Fruit fly (Drosophila melanogaster) whole organism, embryonic: ENCODE results near the gene CG15602.

Source experiments
- BtbVII ChIP-seq: fragments of 200-800 bp; sonication (Bioruptor generic); optimal IDR thresholded peaks from 3 replicates; lab custom pipeline; 2017; ENCODE audit warnings: missing biosample characterization, mild to moderate bottlenecking, missing genetic modification characterization
- CG10147 ChIP-seq: fragments of 200-800 bp; sonication (Bioruptor generic); optimal IDR thresholded peaks from 2 replicates; lab custom pipeline; 2019; ENCODE audit warnings: missing biosample characterization, mild to moderate bottlenecking, missing genetic modification characterization, moderate library complexity
- CG11695 ChIP-seq: fragments of 200-800 bp; sonication (Bioruptor generic); IDR thresholded peaks from 3 replicates; pipeline ENCODE4 v1.3.6; 2022; ENCODE audit warnings: missing biosample characterization, missing genetic modification characterization
- CG12391 ChIP-seq: fragments of 200-800 bp; sonication (Bioruptor generic); optimal IDR thresholded peaks from 3 replicates; lab custom pipeline; 2018; ENCODE audit warnings: missing biosample characterization, mild to moderate bottlenecking, missing genetic modification characterization, moderate library complexity
- CG15696 ChIP-seq: fragments of 200-800 bp; sonication (Bioruptor generic); optimal IDR thresholded peaks from 2 replicates; lab custom pipeline; 2019; ENCODE audit warnings: missing biosample characterization, mild to moderate bottlenecking, missing genetic modification characterization, moderate library complexity
- CG1603 ChIP-seq: fragments of 200-800 bp; sonication (Bioruptor generic); optimal IDR thresholded peaks from 2 replicates; lab custom pipeline; 2019; ENCODE audit warnings: missing biosample characterization, mild to moderate bottlenecking, missing genetic modification characterization, moderate library complexity
- CG17612 ChIP-seq: fragments of 200-800 bp; sonication (Bioruptor generic); IDR thresholded peaks from 2 replicates; pipeline ENCODE4 v1.3.6; 2022; ENCODE audit warnings: missing biosample characterization, missing genetic modification characterization
- CG18599 ChIP-seq: fragments of 200-800 bp; sonication (Bioruptor generic); optimal IDR thresholded peaks from 3 replicates; lab custom pipeline; 2017; ENCODE audit warnings: missing biosample characterization, missing genetic modification characterization, mild to moderate bottlenecking, moderate library complexity, missing genetic modification reagents
- CG2116 ChIP-seq: fragments of 200-800 bp; sonication (Bioruptor generic); optimal IDR thresholded peaks from 3 replicates; lab custom pipeline; 2018; ENCODE audit warnings: missing biosample characterization, mild to moderate bottlenecking, missing genetic modification characterization
- CG2202 ChIP-seq: fragments of 200-800 bp; sonication (Bioruptor generic); optimal IDR thresholded peaks from 2 replicates; lab custom pipeline; 2018; ENCODE audit warnings: missing biosample characterization, mild to moderate bottlenecking, missing genetic modification characterization
- CG31441 ChIP-seq: fragments of 200-800 bp; sonication (Bioruptor generic); IDR thresholded peaks from 2 replicates; pipeline ENCODE4 v1.3.6; 2022; ENCODE audit warnings: missing biosample characterization, missing genetic modification characterization
- CG32532 ChIP-seq: fragments of 200-800 bp; sonication (Bioruptor generic); IDR thresholded peaks from 2 replicates; pipeline ENCODE4 v1.3.6; 2022; ENCODE audit warnings: missing biosample characterization, missing genetic modification characterization
- CG3281 ChIP-seq: fragments of 200-800 bp; sonication (Bioruptor generic); optimal IDR thresholded peaks from 3 replicates; lab custom pipeline; 2017; ENCODE audit warnings: missing biosample characterization, mild to moderate bottlenecking, missing genetic modification characterization
- CG34224 ChIP-seq: fragments of 200-800 bp; sonication (Bioruptor generic); IDR thresholded peaks from 3 replicates; pipeline ENCODE4 v1.3.6; 2022; ENCODE audit warnings: missing biosample characterization, missing genetic modification characterization; ENCODE audit not compliant: partially characterized antibody
- CG34422 ChIP-seq: fragments of 200-800 bp; sonication (Bioruptor generic); IDR thresholded peaks from 3 replicates; pipeline ENCODE4 v1.3.6; 2022; ENCODE audit warnings: missing biosample characterization, missing genetic modification characterization
- CG3838 ChIP-seq: fragments of 200-800 bp; sonication (Bioruptor generic); optimal IDR thresholded peaks from 3 replicates; lab custom pipeline; 2016; ENCODE audit warnings: missing biosample characterization, missing genetic modification characterization
- CG4328 ChIP-seq: fragments of 200-800 bp; sonication (Bioruptor generic); optimal IDR thresholded peaks from 3 replicates; lab custom pipeline; 2017; ENCODE audit warnings: missing biosample characterization, missing genetic modification reagents, missing genetic modification characterization
- CG6683 ChIP-seq: fragments of 200-800 bp; sonication (Bioruptor generic); optimal IDR thresholded peaks from 2 replicates; lab custom pipeline; 2017; ENCODE audit warnings: missing biosample characterization, mild to moderate bottlenecking, missing genetic modification characterization, missing genetic modification reagents
- CG8290 ChIP-seq, 3 experiments: fragments of 200-800 bp; sonication (Bioruptor generic); optimal IDR thresholded peaks; 2 replicates each; lab custom pipeline; 2016 to 2019; ENCODE audit warnings: missing biosample characterization in 3 of 3, missing genetic modification characterization in 3 of 3, mild to moderate bottlenecking in 2 of 3, moderate library complexity in 1 of 3
- CG8478 ChIP-seq: fragments of >200 bp; optimal IDR thresholded peaks from 2 replicates; lab custom pipeline; 2018
- CkIIα-i1 ChIP-seq: fragments of 200-800 bp; sonication (Bioruptor generic); IDR thresholded peaks from 2 replicates; pipeline ENCODE4 v1.3.6; 2022; ENCODE audit warnings: missing biosample characterization, missing genetic modification characterization
- Dp ChIP-seq: fragments of 200-800 bp; sonication (Bioruptor generic); optimal IDR thresholded peaks from 2 replicates; lab custom pipeline; 2018; ENCODE audit warnings: missing biosample characterization, mild to moderate bottlenecking, missing genetic modification characterization, moderate library complexity
- E2f2 ChIP-seq: fragments of 200-800 bp; sonication (Bioruptor generic); IDR thresholded peaks from 2 replicates; pipeline ENCODE4 v1.3.6; 2022; ENCODE audit warnings: missing biosample characterization, missing genetic modification characterization
- Fer2 ChIP-seq: fragments of 200-800 bp; sonication (Bioruptor generic); optimal IDR thresholded peaks from 2 replicates; lab custom pipeline; 2018; ENCODE audit warnings: missing biosample characterization, mild to moderate bottlenecking, missing genetic modification characterization, moderate library complexity
- GATAe ChIP-seq: fragments of 200-800 bp; sonication (Bioruptor generic); conservative IDR thresholded peaks from 2 replicates; pipeline ENCODE4 v1.3.6; 2022; ENCODE audit warnings: missing biosample characterization, missing genetic modification characterization
- MESR4 ChIP-seq: fragments of 200-800 bp; sonication (Bioruptor generic); optimal IDR thresholded peaks from 2 replicates; lab custom pipeline; 2018; ENCODE audit warnings: missing biosample characterization, mild to moderate bottlenecking, missing genetic modification characterization, moderate library complexity
- Ravus ChIP-seq: fragments of 200-800 bp; sonication (Bioruptor generic); IDR thresholded peaks from 2 replicates; pipeline ENCODE4 v1.3.6; 2022; ENCODE audit warnings: missing biosample characterization, missing genetic modification characterization
- Sin3A ChIP-seq: fragments of >200 bp; optimal IDR thresholded peaks from 2 replicates; lab custom pipeline; 2018
- Spps ChIP-seq: fragments of 200-800 bp; sonication (Bioruptor generic); optimal IDR thresholded peaks from 2 replicates; lab custom pipeline; 2018; ENCODE audit warnings: missing biosample characterization, mild to moderate bottlenecking, missing genetic modification characterization
- Sry-δ ChIP-seq: fragments of 200-800 bp; sonication (Bioruptor generic); optimal IDR thresholded peaks from 2 replicates; lab custom pipeline; 2016; ENCODE audit warnings: missing biosample characterization, missing genetic modification characterization
- ab ChIP-seq: fragments of 200-800 bp; sonication (Bioruptor generic); optimal IDR thresholded peaks from 2 replicates; lab custom pipeline; 2016; ENCODE audit warnings: missing biosample characterization, missing genetic modification characterization
- bowl ChIP-seq: fragments of 200-800 bp; sonication (Bioruptor generic); IDR thresholded peaks from 2 replicates; pipeline ENCODE4 v1.3.6; 2022; ENCODE audit warnings: missing biosample characterization, missing genetic modification characterization
- croc ChIP-seq: fragments of 200-800 bp; sonication (Bioruptor generic); conservative IDR thresholded peaks from 3 replicates; pipeline ENCODE4 v1.3.6; 2022; ENCODE audit warnings: missing biosample characterization, missing genetic modification characterization
- crp ChIP-seq, 2 experiments: fragments of 200-800 bp; sonication (Bioruptor generic); optimal IDR thresholded peaks; 2 replicates in 1 of 2; 3 replicates in 1 of 2; lab custom pipeline; 2017; ENCODE audit warnings: missing biosample characterization in 2 of 2, missing genetic modification characterization in 2 of 2, mild to moderate bottlenecking in 1 of 2, moderate library complexity in 1 of 2
- da ChIP-seq: fragments of 200-800 bp; sonication (Bioruptor generic); optimal IDR thresholded peaks from 2 replicates; lab custom pipeline; 2016; ENCODE audit warnings: missing biosample characterization, missing genetic modification characterization
- esg ChIP-seq: fragments of 200-800 bp; sonication (Bioruptor generic); conservative IDR thresholded peaks from 2 replicates; pipeline ENCODE4 v1.3.6; 2022; ENCODE audit warnings: missing biosample characterization, missing genetic modification characterization
- lov ChIP-seq, 2 experiments: fragments of 200-800 bp in 1 of 2; fragments of >200 bp in 1 of 2; sonication (Bioruptor generic) in 1 of 2; IDR thresholded peaks in 1 of 2; optimal IDR thresholded peaks in 1 of 2; 2 replicates in 1 of 2; 3 replicates in 1 of 2; pipeline versions ENCODE4 v1.3.6 to Lab custom; 2017 to 2022; ENCODE audit warnings: missing biosample characterization in 1 of 2, missing genetic modification characterization in 1 of 2
- nau ChIP-seq: fragments of 200-800 bp; sonication (Bioruptor generic); optimal IDR thresholded peaks from 3 replicates; lab custom pipeline; 2017; ENCODE audit warnings: missing biosample characterization, mild to moderate bottlenecking, missing genetic modification characterization, missing genetic modification reagents
- odd ChIP-seq: fragments of 200-800 bp; sonication (Bioruptor generic); optimal IDR thresholded peaks from 2 replicates; lab custom pipeline; 2017; ENCODE audit warnings: missing biosample characterization, mild to moderate bottlenecking, missing genetic modification characterization
- org-1 ChIP-seq: fragments of 200-800 bp; sonication (Bioruptor generic); optimal IDR thresholded peaks from 2 replicates; lab custom pipeline; 2017; ENCODE audit warnings: missing biosample characterization, missing genetic modification characterization
- otp ChIP-seq: fragments of 200-800 bp; sonication (Bioruptor generic); IDR thresholded peaks from 3 replicates; pipeline ENCODE4, ENCODE4 v1.3.6; 2022; ENCODE audit warnings: missing biosample characterization, missing genetic modification characterization
- row ChIP-seq: fragments of 200-800 bp; sonication (Bioruptor generic); IDR thresholded peaks from 3 replicates; pipeline ENCODE4 v1.3.6; 2022; ENCODE audit warnings: missing biosample characterization, missing genetic modification characterization
- sc ChIP-seq, 3 experiments: fragments of >200 bp in 2 of 3; fragments of 200-800 bp in 1 of 3; sonication (Bioruptor generic) in 1 of 3; optimal IDR thresholded peaks; 2 replicates in 2 of 3; 3 replicates in 1 of 3; lab custom pipeline; 2017; ENCODE audit warnings: mild to moderate bottlenecking in 1 of 3, missing biosample characterization in 1 of 3, missing genetic modification characterization in 1 of 3, missing genetic modification reagents in 1 of 3
- sim ChIP-seq: fragments of 200-800 bp; sonication (Bioruptor generic); IDR thresholded peaks from 2 replicates; pipeline ENCODE4 v1.3.6; 2022; ENCODE audit warnings: missing biosample characterization, missing genetic modification characterization
- so ChIP-seq: fragments of 200-800 bp; sonication (Bioruptor generic); IDR thresholded peaks from 3 replicates; pipeline ENCODE4 v1.3.6; 2022; ENCODE audit warnings: missing biosample characterization, missing genetic modification characterization
- tap ChIP-seq: fragments of 200-800 bp; optimal IDR thresholded peaks from 3 replicates; lab custom pipeline; 2019; ENCODE audit warnings: missing biosample characterization, mild to moderate bottlenecking, missing genetic modification characterization, moderate library complexity
- tll ChIP-seq, 2 experiments: fragments of 200-800 bp in 1 of 2; fragments of >200 bp in 1 of 2; sonication (Bioruptor generic) in 1 of 2; optimal IDR thresholded peaks; 2 replicates each; lab custom pipeline; 2017 to 2019; ENCODE audit warnings: missing biosample characterization in 2 of 2, missing genetic modification characterization in 2 of 2, mild to moderate bottlenecking in 1 of 2, moderate library complexity in 1 of 2
- trh ChIP-seq: fragments of 200-800 bp; sonication (Bioruptor generic); optimal IDR thresholded peaks from 2 replicates; lab custom pipeline; 2016; ENCODE audit warnings: missing biosample characterization, missing genetic modification characterization

The CG15602 gene

DNA sequence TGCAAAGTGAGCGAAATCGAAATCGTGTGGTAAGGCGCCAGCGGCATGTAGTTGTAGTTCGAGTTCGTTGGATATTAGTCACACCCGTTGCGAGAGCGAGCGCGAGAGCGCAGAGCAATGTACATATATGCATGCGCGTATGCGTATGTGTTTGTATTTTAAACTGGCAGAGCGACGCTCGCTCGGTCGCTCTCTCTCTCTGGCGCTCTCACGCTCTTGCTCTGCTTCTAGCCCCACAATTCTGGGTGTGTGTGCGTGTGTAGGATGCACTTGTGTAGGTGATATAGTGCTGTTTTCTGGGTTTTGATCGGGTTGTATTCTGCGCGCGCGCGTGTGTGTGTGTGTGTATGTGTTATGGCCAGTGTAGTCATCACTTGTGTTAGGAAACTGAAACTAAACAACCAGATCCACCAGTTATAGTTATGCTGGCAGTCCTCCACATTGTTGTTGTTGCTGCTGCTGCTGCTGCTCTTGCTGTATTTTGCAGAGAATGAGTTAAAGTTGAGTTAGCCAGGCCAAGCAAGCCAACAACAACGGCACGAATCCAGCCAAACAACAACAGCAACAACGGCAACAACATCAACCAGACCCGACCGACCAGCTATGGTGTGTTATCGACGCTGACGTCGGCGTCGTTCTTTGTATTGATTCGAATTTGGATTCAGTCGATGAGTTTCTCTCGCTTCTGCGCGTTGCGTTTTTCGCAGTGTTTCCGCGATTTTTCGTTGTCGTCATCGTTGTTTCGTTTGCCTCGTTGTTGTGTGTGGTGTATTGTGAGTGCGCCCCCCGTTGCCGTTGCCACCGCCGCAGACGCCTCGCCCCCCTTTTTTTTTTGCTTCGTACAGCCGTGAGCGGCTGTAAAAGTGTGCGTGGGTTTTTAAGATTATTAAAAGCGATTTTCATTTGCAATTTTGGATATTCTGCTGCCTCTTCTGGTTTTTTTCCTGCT is 12.7 kb downstream of the CG15602 start (continued):
- TF ChIP-seq bowl (GFP tag; lab: Robert Waterston, UW) (no peak; the same call in 1 of the 2 replicates), row (GFP tag; lab: Robert Waterston, UW) (no peak), tap (tag; lab: Kevin White, UChicago) (no peak), CkIIα-i1 (GFP tag; lab: Robert Waterston, UW) (no peak), lov (optimal IDR thresholded peaks at IDR 0.05; lab: Kevin White, UChicago) (no peak), lov (GFP tag; IDR thresholded peaks at IDR 0.05; lab: Robert Waterston, UW) (no peak), org-1 (GFP tag; lab: Kevin White, UChicago) (no peak), Sin3A (lab: Kevin White, UChicago) (no peak), CG11695 (GFP tag; lab: Robert Waterston, UW) (no peak), ab (GFP tag; lab: Kevin White, UChicago) (no peak), croc (no peak), CG4328 (no peak), crp (GFP tag; optimal IDR thresholded peaks at IDR 0.05; lab: Kevin White, UChicago) (no peak), BtbVII (GFP tag; lab: Kevin White, UChicago) (no peak), CG18599 (GFP tag; lab: Kevin White, UChicago) (peak; percentile 10), CG3838 (GFP tag; lab: Kevin White, UChicago) (no peak), esg (no peak), CG1603 (tag; lab: Kevin White, UChicago) (no peak), tll (GFP tag; optimal IDR thresholded peaks at IDR 0.05; lab: Kevin White, UChicago) (no peak), CG2116 (GFP tag; lab: Kevin White, UChicago) (no peak), CG10147 (GFP tag; lab: Kevin White, UChicago) (no peak), Spps (tag; lab: Kevin White, UChicago) (no peak), so (GFP tag; lab: Robert Waterston, UW) (peak; percentile 38; the same call in 2 of the 3 replicates), Ravus (no peak), CG32532 (GFP tag; lab: Robert Waterston, UW) (peak; percentile 62; the same call in 1 of the 2 replicates), sc (optimal IDR thresholded peaks at IDR 0.05; lab: Kevin White, UChicago) (no peak), sc (GFP tag; optimal IDR thresholded peaks at IDR 0.05; lab: Kevin White, UChicago) (no peak), CG15696 (tag; lab: Kevin White, UChicago) (no peak), odd (GFP tag; lab: Kevin White, UChicago) (no peak), trh (GFP tag; lab: Kevin White, UChicago) (no peak), sim (no peak), CG34224 (GFP tag; lab: Robert Waterston, UW) (peak; percentile 65), CG3281 (GFP tag; lab: Kevin White, UChicago) (no peak), CG8478 (lab: Kevin White, UChicago) (peak; percentile 74), Sry-δ (GFP tag; lab: Kevin White, UChicago) (no peak), Fer2 (tag; lab: Kevin White, UChicago) (no peak), CG8290 (GFP tag; optimal IDR thresholded peaks at IDR 0.05; lab: Kevin White, UChicago) (no peak), CG8290 (tag; optimal IDR thresholded peaks at IDR 0.05; lab: Kevin White, UChicago) (no peak), otp (GFP tag; lab: Robert Waterston, UW) (no peak), CG34422 (GFP tag; lab: Robert Waterston, UW) (no peak), CG2202 (no peak), GATAe (GFP tag; lab: Robert Waterston, UW) (no peak; the same call in 1 of the 2 replicates), CG17612 (GFP tag; lab: Robert Waterston, UW) (no peak), CG31441 (GFP tag; lab: Robert Waterston, UW) (no peak), Dp (GFP tag; lab: Kevin White, UChicago) (no peak), CG6683 (no peak), MESR4 (GFP tag; lab: Kevin White, UChicago) (no peak), E2f2 (GFP tag; lab: Robert Waterston, UW) (no peak), da (GFP tag; lab: Kevin White, UChicago) (no peak), CG12391 (tag; lab: Kevin White, UChicago) (no peak), nau (GFP tag; lab: Kevin White, UChicago) (no peak)
